Worm (Caenorhabditis elegans): ENCODE measurements around the gene Y17G9B.2.

- no peak for TF ChIP-seq unc-62 (GFP tag; optimal IDR thresholded peaks at IDR 0.05)
- no peak for TF ChIP-seq R02D3.7 (tag; optimal IDR thresholded peaks at IDR 0.05)
- no peak for TF ChIP-seq pqm-1 (tag; optimal IDR thresholded peaks at IDR 0.05)
- no peak for TF ChIP-seq elt-2 (tag; optimal IDR thresholded peaks at IDR 0.05)
- TF ChIP-seq ztf-11 (tag; optimal IDR thresholded peaks at IDR 0.05) = no peak
- no peak for TF ChIP-seq pha-4 (tag; optimal IDR thresholded peaks at IDR 0.05)
- TF ChIP-seq nhr-12 (tag; optimal IDR thresholded peaks at IDR 0.05) = no peak
- TF ChIP-seq aly-2 (tag; optimal IDR thresholded peaks at IDR 0.05) = no peak
- TF ChIP-seq unc-39 (tag; optimal IDR thresholded peaks at IDR 0.05) = no peak
- TF ChIP-seq fos-1 (tag; optimal IDR thresholded peaks at IDR 0.05) = no peak
- no peak for TF ChIP-seq eor-1 (tag; optimal IDR thresholded peaks at IDR 0.05)
- TF ChIP-seq jun-1 (tag; optimal IDR thresholded peaks at IDR 0.05) = no peak
- no peak for TF ChIP-seq zag-1 (tag; optimal IDR thresholded peaks at IDR 0.05)
Measured at ce11 chrIV:4811863-4812262, 47.9 kb downstream of the Y17G9B.2 start, which contains the start of gene srw-95.
